Fruit fly (Drosophila melanogaster): ENCODE results near the gene CG34112.
A peak's percentile ranks its signal among the peaks of the same experiment; 100 is the strongest.

CG34112 gene

DNA sequence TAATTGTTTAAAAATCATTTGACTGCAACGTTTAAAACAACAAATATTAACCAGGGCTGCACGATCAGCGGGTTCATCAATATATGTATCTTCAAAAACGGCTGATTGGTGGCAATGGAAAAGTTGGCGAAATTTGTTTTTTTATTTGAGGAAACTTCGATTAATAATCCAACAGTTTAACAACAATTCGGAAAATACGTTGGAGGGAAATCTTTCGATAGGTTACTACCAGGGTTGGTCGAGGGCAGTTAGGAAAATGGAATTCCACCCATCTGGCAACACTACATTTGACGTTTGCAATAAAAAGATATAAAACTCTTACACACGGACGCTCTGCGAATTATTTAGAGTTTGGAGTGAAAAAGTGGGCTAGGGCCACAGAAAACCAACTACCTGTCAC is 43.1 kb upstream of the CG34112 start, which contains the start of the genes Lipt2 and CG14650 (continued):
- TF ChIP-seq danr (GFP tag; IDR thresholded peaks at IDR 0.05): no peak
- no peak for TF ChIP-seq jing (GFP tag; optimal IDR thresholded peaks at IDR 0.05)
- peak; percentile 47 for TF ChIP-seq CG1792 (GFP tag; optimal IDR thresholded peaks at IDR 0.05)
- no peak for TF ChIP-seq CG6175 (GFP tag; IDR thresholded peaks at IDR 0.05)
- TF ChIP-seq shn (GFP tag; optimal IDR thresholded peaks at IDR 0.05): peak; percentile 63
- TF ChIP-seq sima (GFP tag; optimal IDR thresholded peaks at IDR 0.05): peak; percentile 14
- no peak for TF ChIP-seq CG15011 (GFP tag; optimal IDR thresholded peaks at IDR 0.05)
- peak; percentile 27 for TF ChIP-seq Mad (GFP tag; optimal IDR thresholded peaks at IDR 0.05)
- TF ChIP-seq CG1529 (GFP tag; optimal IDR thresholded peaks at IDR 0.05): no peak
- TF ChIP-seq Jarid2 (GFP tag; optimal IDR thresholded peaks at IDR 0.05): no peak
- TF ChIP-seq ranshi (GFP tag; IDR thresholded peaks at IDR 0.05): no peak; the same call in 1 of the 2 replicates
- TF ChIP-seq CG10979 (tag; optimal IDR thresholded peaks at IDR 0.05): peak; percentile 37
- TF ChIP-seq CG2712 (tag; optimal IDR thresholded peaks at IDR 0.05): peak; percentile 60
- no peak for TF ChIP-seq stc (GFP tag; IDR thresholded peaks at IDR 0.05)
- 0 out of 3 replicates have a peak, but pooled peaks have one; percentile 28 for TF ChIP-seq CG34422 (GFP tag; IDR thresholded peaks at IDR 0.05)
- TF ChIP-seq nmo (GFP tag; optimal IDR thresholded peaks at IDR 0.05): peak; percentile 77
- peak; percentile 37 for TF ChIP-seq CG1647 (GFP tag; optimal IDR thresholded peaks at IDR 0.05)
- TF ChIP-seq CG33213 (GFP tag; optimal IDR thresholded peaks at IDR 0.05): peak; percentile 29
- peak; percentile 51 for TF ChIP-seq CG7786 (GFP tag; optimal IDR thresholded peaks at IDR 0.05)
- TF ChIP-seq GATAe (GFP tag; conservative IDR thresholded peaks at IDR 0.05): no peak
- peak; percentile 28 for TF ChIP-seq H2.0 (GFP tag; IDR thresholded peaks at IDR 0.05)
- TF ChIP-seq HHEX (GFP tag; optimal IDR thresholded peaks at IDR 0.05): peak; percentile 43
- no peak for TF ChIP-seq CG4730 (GFP tag; IDR thresholded peaks at IDR 0.05)
- TF ChIP-seq CG17385 (GFP tag; optimal IDR thresholded peaks at IDR 0.05): peak; percentile 6
- 0 out of 2 replicates have a peak, but pooled peaks have one; percentile 26 for TF ChIP-seq CG11247 (GFP tag; IDR thresholded peaks at IDR 0.05)
- TF ChIP-seq pfk (GFP tag; optimal IDR thresholded peaks at IDR 0.05): no peak
- no peak for TF ChIP-seq CG6683 (GFP tag; optimal IDR thresholded peaks at IDR 0.05)
- 0 out of 2 replicates have a peak, but pooled peaks have one; percentile 25 for TF ChIP-seq CG17328 (GFP tag; IDR thresholded peaks at IDR 0.05)
- no peak for TF ChIP-seq crol (GFP tag; IDR thresholded peaks at IDR 0.05)
- no peak for TF ChIP-seq CG31224 (GFP tag; IDR thresholded peaks at IDR 0.05)
- TF ChIP-seq CG7372 (GFP tag; IDR thresholded peaks at IDR 0.05): no peak
- no peak for TF ChIP-seq CG6854 (GFP tag; optimal IDR thresholded peaks at IDR 0.05)
- TF ChIP-seq hth (optimal IDR thresholded peaks at IDR 0.05): no peak
- TF ChIP-seq CG11398 (GFP tag; optimal IDR thresholded peaks at IDR 0.05): no peak
- no peak for TF ChIP-seq pita (GFP tag; optimal IDR thresholded peaks at IDR 0.05)
- TF ChIP-seq CG3281 (GFP tag; optimal IDR thresholded peaks at IDR 0.05): peak; percentile 90
- no peak for TF ChIP-seq nerfin-2 (GFP tag; IDR thresholded peaks at IDR 0.05; ENCODE audit: partially characterized antibody)
- 0 out of 3 replicates have a peak, but pooled peaks have one; percentile 38 for TF ChIP-seq otp (GFP tag; IDR thresholded peaks at IDR 0.05)
- TF ChIP-seq CG15514 (GFP tag; optimal IDR thresholded peaks at IDR 0.05): peak; percentile 74
- no peak for TF ChIP-seq cas (GFP tag; IDR thresholded peaks at IDR 0.05)
- TF ChIP-seq ro (GFP tag; IDR thresholded peaks at IDR 0.05): no peak
- TF ChIP-seq CG8478 (optimal IDR thresholded peaks at IDR 0.05): no peak
- TF ChIP-seq slp2 (GFP tag; optimal IDR thresholded peaks at IDR 0.05): peak; percentile 59
- peak; percentile 60 for TF ChIP-seq grau (tag; optimal IDR thresholded peaks at IDR 0.05)
- peak; percentile 35 for TF ChIP-seq CHES-1-like (GFP tag; optimal IDR thresholded peaks at IDR 0.05)
- TF ChIP-seq wdn (GFP tag; IDR thresholded peaks at IDR 0.05): peak; percentile 55; the same call in 1 of the 2 replicates
- peak; percentile 46 for TF ChIP-seq en (GFP tag; optimal IDR thresholded peaks at IDR 0.05)
- no peak for TF ChIP-seq Meics (GFP tag; optimal IDR thresholded peaks at IDR 0.05)
- no peak for TF ChIP-seq lbe (GFP tag; optimal IDR thresholded peaks at IDR 0.05)
- no peak for TF ChIP-seq CG7271 (tag; optimal IDR thresholded peaks at IDR 0.05)
- TF ChIP-seq ase (GFP tag; IDR thresholded peaks at IDR 0.05): no peak
- TF ChIP-seq Gsc (GFP tag; IDR thresholded peaks at IDR 0.05): no peak
- no peak for TF ChIP-seq rib (GFP tag; IDR thresholded peaks at IDR 0.05)
